Worm (Caenorhabditis elegans) whole organism, L4 larva: ENCODE measurements around the gene set-6.

Experiments used
- D1046.2 ChIP-seq: fragments of 200-800 bp; sonication (Bioruptor generic); IDR thresholded peaks from 2 replicates; pipeline ENCODE4 v1.3.6; 2022; ENCODE audit warnings: missing genetic modification characterization, missing compliant biosample characterization
- F10B5.3 ChIP-seq: sonication (generic microtip); optimal IDR thresholded peaks from 2 replicates; lab custom pipeline; 2016; ENCODE audit warnings: mild to moderate bottlenecking, missing genetic modification characterization, missing compliant biosample characterization
- F26F4.8 ChIP-seq: fragments of 200-800 bp; sonication (Bioruptor generic); conservative IDR thresholded peaks from 2 replicates; pipeline ENCODE4 v1.3.6; 2022; ENCODE audit warnings: missing genetic modification characterization, missing compliant biosample characterization
- F37D6.2 ChIP-seq: sonication (generic microtip); optimal IDR thresholded peaks from 2 replicates; lab custom pipeline; 2016; ENCODE audit warnings: mild to moderate bottlenecking, missing genetic modification characterization, missing compliant biosample characterization
- F49E8.2 ChIP-seq: sonication (generic microtip); optimal IDR thresholded peaks from 2 replicates; lab custom pipeline; 2016; ENCODE audit warnings: missing compliant biosample characterization, mild to moderate bottlenecking, missing genetic modification characterization, borderline replicate concordance
- Y48G9A.11 ChIP-seq: fragments of 200-800 bp; sonication (Bioruptor generic); IDR thresholded peaks from 2 replicates; pipeline ENCODE4 v1.3.6; 2022; ENCODE audit warnings: missing genetic modification reagents, missing genetic modification characterization, missing compliant biosample characterization
- ZK337.2 ChIP-seq: fragments of 200-800 bp; sonication (Bioruptor generic); IDR thresholded peaks from 2 replicates; pipeline ENCODE4 v1.3.6; 2022; ENCODE audit warnings: missing genetic modification reagents, missing genetic modification characterization, missing compliant biosample characterization
- aly-2 ChIP-seq: sonication (generic microtip); optimal IDR thresholded peaks from 2 replicates; lab custom pipeline; 2018; ENCODE audit warnings: missing biosample characterization, missing genetic modification characterization
- ama-1 ChIP-seq: fragments of 150-350 bp; optimal IDR thresholded peaks from 2 replicates; lab custom pipeline; 2014; ENCODE audit warnings: inconsistent platforms, mixed read lengths
- attf-4 ChIP-seq: sonication (generic microtip); optimal IDR thresholded peaks from 3 replicates; lab custom pipeline; 2017; ENCODE audit warnings: missing biosample characterization, missing genetic modification characterization
- ceh-28 ChIP-seq: fragments of 150-350 bp; optimal IDR thresholded peaks from 2 replicates; lab custom pipeline; 2014; ENCODE audit warnings: missing biosample characterization, missing genetic modification reagents, missing genetic modification characterization
- ceh-32 ChIP-seq: sonication (generic microtip); optimal IDR thresholded peaks from 2 replicates; lab custom pipeline; 2016; ENCODE audit warnings: mild to moderate bottlenecking, missing genetic modification characterization, missing compliant biosample characterization; ENCODE audit not compliant: poor library complexity
- ceh-44 ChIP-seq: fragments of 200-800 bp; sonication (Bioruptor generic); IDR thresholded peaks from 2 replicates; pipeline ENCODE4 v1.3.6; 2022; ENCODE audit warnings: missing genetic modification reagents, missing genetic modification characterization, missing compliant biosample characterization
- ces-1 ChIP-seq: fragments of 150-350 bp; sonication (generic microtip); optimal IDR thresholded peaks from 4 replicates; lab custom pipeline; 2014; ENCODE audit warnings: missing biosample characterization, missing genetic modification reagents, missing genetic modification characterization
- ctbp-1 ChIP-seq: fragments of 200-800 bp; sonication (Bioruptor generic); IDR thresholded peaks from 2 replicates; pipeline ENCODE4 v1.3.6; 2022; ENCODE audit warnings: missing genetic modification reagents, missing genetic modification characterization, missing compliant biosample characterization
- daf-16 ChIP-seq, 3 experiments: sonication (generic microtip); optimal IDR thresholded peaks; 2 replicates each; lab custom pipeline; 2016 to 2017; ENCODE audit warnings: missing genetic modification characterization in 3 of 3, missing genetic modification reagents in 3 of 3, mild to moderate bottlenecking in 2 of 3, missing compliant biosample characterization in 2 of 3, missing biosample characterization in 1 of 3, moderate library complexity in 1 of 3
- daf-8 ChIP-seq: fragments of 200-800 bp; sonication (Bioruptor generic); IDR thresholded peaks from 2 replicates; pipeline ENCODE4 v1.3.6; 2022; ENCODE audit warnings: missing genetic modification characterization, missing compliant biosample characterization
- dmd-6 ChIP-seq: fragments of 200-800 bp; sonication (Bioruptor generic); IDR thresholded peaks from 2 replicates; pipeline ENCODE4 v1.3.6; 2022; ENCODE audit warnings: missing genetic modification reagents, missing genetic modification characterization, missing compliant biosample characterization
- dmd-8 ChIP-seq: fragments of 200-800 bp; sonication (Bioruptor generic); IDR thresholded peaks from 2 replicates; pipeline ENCODE4 v1.3.6; 2022; ENCODE audit warnings: missing genetic modification characterization, missing compliant biosample characterization
- dmd-9 ChIP-seq: fragments of 200-800 bp; sonication (Bioruptor generic); IDR thresholded peaks from 2 replicates; pipeline ENCODE4 v1.3.6; 2022; ENCODE audit warnings: missing genetic modification reagents, missing genetic modification characterization, missing compliant biosample characterization
- duxl-1 ChIP-seq: sonication (generic microtip); optimal IDR thresholded peaks from 2 replicates; lab custom pipeline; 2016; ENCODE audit warnings: mild to moderate bottlenecking, missing genetic modification characterization, moderate library complexity, missing compliant biosample characterization; ENCODE audit not compliant: poor library complexity
- fkh-10 ChIP-seq: fragments of 150-350 bp; optimal IDR thresholded peaks from 2 replicates; lab custom pipeline; 2014; ENCODE audit warnings: missing biosample characterization, missing genetic modification reagents, missing genetic modification characterization
- gei-8 ChIP-seq: fragments of 200-800 bp; sonication (Bioruptor generic); optimal IDR thresholded peaks from 2 replicates; lab custom pipeline; 2018; ENCODE audit warnings: mild to moderate bottlenecking, missing genetic modification characterization, missing compliant biosample characterization
- hmg-1.1 ChIP-seq: fragments of 200-800 bp; sonication (Bioruptor generic); IDR thresholded peaks from 2 replicates; pipeline ENCODE4 v1.3.6; 2022; ENCODE audit warnings: missing genetic modification reagents, missing genetic modification characterization, missing compliant biosample characterization
- jun-1 ChIP-seq: fragments of 150-350 bp; optimal IDR thresholded peaks from 2 replicates; lab custom pipeline; 2014; ENCODE audit warnings: missing biosample characterization, missing genetic modification reagents, missing genetic modification characterization
- lim-7 ChIP-seq: fragments of 200-800 bp; sonication (Bioruptor generic); IDR thresholded peaks from 2 replicates; pipeline ENCODE4 v1.3.6; 2022; ENCODE audit warnings: missing genetic modification characterization, missing compliant biosample characterization
- lin-39 ChIP-seq: fragments of 150-350 bp; optimal IDR thresholded peaks from 2 replicates; lab custom pipeline; 2014; ENCODE audit warnings: missing biosample characterization, missing genetic modification reagents, missing genetic modification characterization
- lsy-2 ChIP-seq, 2 experiments: fragments of 150-350 bp in 1 of 2; sonication (generic microtip) in 1 of 2; optimal IDR thresholded peaks; 2 replicates each; lab custom pipeline; 2014 to 2017; ENCODE audit warnings: missing biosample characterization in 2 of 2, missing genetic modification characterization in 2 of 2
- madf-9 ChIP-seq: fragments of 200-800 bp; sonication (Bioruptor generic); conservative IDR thresholded peaks from 2 replicates; pipeline ENCODE4 v1.3.6; 2022; ENCODE audit warnings: missing genetic modification reagents, missing genetic modification characterization, missing compliant biosample characterization
- mdl-1 ChIP-seq, 2 experiments: fragments of 150-350 bp in 1 of 2; sonication (generic microtip) in 1 of 2; optimal IDR thresholded peaks; 2 replicates each; lab custom pipeline; 2014 to 2017; ENCODE audit warnings: missing biosample characterization in 2 of 2, missing genetic modification characterization in 2 of 2
- mdt-29 ChIP-seq: fragments of 200-800 bp; sonication (Bioruptor generic); IDR thresholded peaks from 2 replicates; pipeline ENCODE4 v1.3.6; 2022; ENCODE audit warnings: missing genetic modification reagents, missing genetic modification characterization, missing compliant biosample characterization
- mes-2 ChIP-seq: sonication (generic microtip); optimal IDR thresholded peaks from 2 replicates; lab custom pipeline; 2016; ENCODE audit warnings: missing genotype, mild to moderate bottlenecking, missing genetic modification characterization, missing compliant biosample characterization; ENCODE audit not compliant: poor library complexity, severe bottlenecking
- nhr-102 ChIP-seq: sonication (generic microtip); optimal IDR thresholded peaks from 2 replicates; lab custom pipeline; 2016; ENCODE audit warnings: mild to moderate bottlenecking, missing genetic modification characterization, moderate library complexity, missing compliant biosample characterization
- nhr-111 ChIP-seq: fragments of 200-800 bp; sonication (Bioruptor generic); optimal IDR thresholded peaks from 2 replicates; lab custom pipeline; 2018; ENCODE audit warnings: mild to moderate bottlenecking, missing genetic modification characterization, missing compliant biosample characterization
- nhr-237 ChIP-seq: sonication (generic microtip); optimal IDR thresholded peaks from 2 replicates; lab custom pipeline; 2017; ENCODE audit warnings: missing biosample characterization, missing genetic modification characterization
- nhr-28 ChIP-seq: fragments of 150-350 bp; optimal IDR thresholded peaks from 2 replicates; lab custom pipeline; 2014; ENCODE audit warnings: missing biosample characterization, missing genetic modification characterization
- nhr-48 ChIP-seq: sonication (generic microtip); optimal IDR thresholded peaks from 2 replicates; lab custom pipeline; 2016; ENCODE audit warnings: mild to moderate bottlenecking, missing genetic modification characterization, missing compliant biosample characterization
- nhr-76 ChIP-seq: fragments of 150-350 bp; optimal IDR thresholded peaks from 2 replicates; lab custom pipeline; 2014; ENCODE audit warnings: missing biosample characterization, missing genetic modification characterization
- pha-4 ChIP-seq, 2 experiments: fragments of 150-350 bp in 1 of 2; fragments of 200-800 bp in 1 of 2; sonication (Bioruptor generic) in 1 of 2; IDR thresholded peaks in 1 of 2; optimal IDR thresholded peaks in 1 of 2; 2 replicates each; pipeline versions ENCODE4 v1.3.6 to Lab custom; 2014 to 2022; ENCODE audit warnings: missing genetic modification characterization in 2 of 2, missing genetic modification reagents in 2 of 2, missing biosample characterization in 1 of 2, missing compliant biosample characterization in 1 of 2
- pqm-1 ChIP-seq: sonication (generic microtip); optimal IDR thresholded peaks from 2 replicates; lab custom pipeline; 2017; ENCODE audit warnings: missing biosample characterization, missing genetic modification characterization
- rbr-2 ChIP-seq: sonication (generic microtip); optimal IDR thresholded peaks from 2 replicates; lab custom pipeline; 2016; ENCODE audit warnings: missing genotype, missing genetic modification characterization, missing compliant biosample characterization
- saeg-2 ChIP-seq: fragments of 200-800 bp; sonication (Bioruptor generic); IDR thresholded peaks from 2 replicates; pipeline ENCODE4 v1.3.6; 2022; ENCODE audit warnings: missing genetic modification reagents, missing genetic modification characterization, missing compliant biosample characterization
- tra-1 ChIP-seq: fragments of 200-800 bp; sonication (Bioruptor generic); IDR thresholded peaks from 2 replicates; pipeline ENCODE4 v1.3.6; 2022; ENCODE audit warnings: missing genetic modification reagents, missing genetic modification characterization, missing compliant biosample characterization
- unc-39 ChIP-seq: sonication (generic microtip); optimal IDR thresholded peaks from 2 replicates; lab custom pipeline; 2017; ENCODE audit warnings: missing biosample characterization, missing genetic modification characterization
- vab-7 ChIP-seq: fragments of 200-800 bp; sonication (Bioruptor generic); IDR thresholded peaks from 2 replicates; pipeline ENCODE4 v1.3.6; 2022; ENCODE audit warnings: missing genetic modification reagents, missing genetic modification characterization, missing compliant biosample characterization
- zag-1 ChIP-seq: fragments of 150-350 bp; optimal IDR thresholded peaks from 2 replicates; lab custom pipeline; 2014; ENCODE audit warnings: missing biosample characterization, missing genetic modification characterization
- zfp-3 ChIP-seq: fragments of 200-800 bp; sonication (Bioruptor generic); conservative IDR thresholded peaks from 2 replicates; pipeline ENCODE4 v1.3.6; 2022; ENCODE audit warnings: missing genetic modification reagents, missing genetic modification characterization, missing compliant biosample characterization
- ztf-11 ChIP-seq: fragments of 150-350 bp; optimal IDR thresholded peaks from 2 replicates; lab custom pipeline; 2014; ENCODE audit warnings: missing biosample characterization, missing genetic modification characterization

The set-6 gene

DNA sequence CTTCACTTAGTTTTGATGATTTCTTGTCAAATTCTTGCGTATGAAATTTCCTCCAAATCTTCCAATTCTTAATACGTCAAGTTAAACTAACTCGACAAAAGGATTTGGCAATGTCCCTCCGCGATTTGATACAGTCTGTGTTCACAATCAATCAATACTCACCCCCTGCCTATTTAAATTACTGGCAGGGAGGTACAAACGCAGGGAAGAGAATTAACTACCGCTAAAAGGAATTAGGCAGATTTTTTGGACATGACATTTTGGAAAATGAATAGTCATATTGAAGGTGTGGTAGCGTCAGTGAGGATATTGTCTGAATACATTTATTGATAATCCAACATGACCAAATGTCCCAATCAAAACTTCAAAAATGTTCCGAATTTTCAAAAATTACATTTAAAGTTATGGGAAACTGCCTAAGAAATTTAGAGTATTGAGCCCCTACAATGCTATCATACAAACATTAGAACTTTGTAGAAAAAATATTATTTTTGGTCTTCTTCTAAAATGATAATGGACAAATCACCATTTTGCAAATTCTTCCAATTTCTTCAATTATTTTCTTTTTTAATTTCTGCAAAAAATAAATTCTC is 37.0 kb downstream of the set-6 start (continued):
- TF ChIP-seq jun-1 (peak; percentile 99), F37D6.2 (tag; lab: Kevin White, UChicago) (peak; percentile 99), ama-1 (no peak), mes-2 (peak; percentile 99), dmd-8 (GFP tag; lab: Robert Waterston, UW) (peak; percentile 72), tra-1 (GFP tag; lab: Robert Waterston, UW) (peak; percentile 95), mdt-29 (GFP tag; lab: Robert Waterston, UW) (peak; percentile 95), ceh-28 (peak; percentile 99), lim-7 (no peak), nhr-28 (tag; lab: Kevin White, UChicago) (peak; percentile 95), madf-9 (GFP tag; lab: Robert Waterston, UW) (peak; percentile 97), fkh-10 (peak; percentile 98), saeg-2 (GFP tag; lab: Robert Waterston, UW) (peak; percentile 95), gei-8 (GFP tag; lab: Kevin White, UChicago) (peak; percentile 88), mdl-1 (tag; optimal IDR thresholded peaks at IDR 0.05; lab: Kevin White, UChicago) (peak; percentile 90 to 92), aly-2 (tag; lab: Kevin White, UChicago) (no peak), lin-39 (tag; lab: Kevin White, UChicago) (peak; percentile 86), nhr-48 (tag; lab: Kevin White, UChicago) (peak; percentile 98), zag-1 (tag; lab: Kevin White, UChicago) (peak; percentile 94), nhr-111 (GFP tag; lab: Kevin White, UChicago) (peak; percentile 36), nhr-102 (tag; lab: Kevin White, UChicago) (peak; percentile 99), ZK337.2 (GFP tag; lab: Robert Waterston, UW) (peak; percentile 83), F49E8.2 (tag; lab: Kevin White, UChicago) (peak; percentile 40), D1046.2 (GFP tag; lab: Robert Waterston, UW) (peak; percentile 89; the same call in 1 of the 2 replicates), pha-4 (GFP tag; IDR thresholded peaks at IDR 0.05; lab: Robert Waterston, UW) (peak; percentile 97), pha-4 (tag; optimal IDR thresholded peaks at IDR 0.05; lab: Kevin White, UChicago) (peak; percentile 78), dmd-6 (GFP tag; lab: Robert Waterston, UW) (peak; percentile 97), ztf-11 (tag; lab: Kevin White, UChicago) (peak; percentile 84), zfp-3 (peak; percentile 94), vab-7 (GFP tag; lab: Robert Waterston, UW) (peak; percentile 87), nhr-76 (tag; lab: Kevin White, UChicago) (peak; percentile 82), Y48G9A.11 (no peak; the same call in 1 of the 2 replicates)

DNA sequence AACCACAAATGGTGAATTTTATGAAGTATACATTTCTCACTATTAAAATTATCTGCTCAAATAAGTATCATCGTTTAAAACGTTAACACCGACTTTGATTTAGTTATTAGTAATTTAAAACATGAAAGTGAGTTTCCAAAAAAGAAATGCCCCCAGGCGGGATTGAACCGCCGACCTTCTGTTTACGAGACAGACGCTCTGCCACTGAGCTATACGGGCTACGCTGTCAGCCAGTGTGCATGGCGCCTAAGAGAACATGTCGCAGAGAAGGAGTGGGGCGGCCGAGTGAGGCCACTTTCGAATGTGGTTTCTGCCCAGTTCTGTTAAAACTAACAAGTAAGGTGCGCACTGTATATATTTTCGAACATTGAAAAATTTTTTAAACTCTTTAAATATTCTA is 39.5 kb downstream of the set-6 start:
- TF ChIP-seq daf-16 (GFP tag; optimal IDR thresholded peaks at IDR 0.05; lab: Kevin White, UChicago) (peak; percentile 55 to 85), daf-16 (tag; optimal IDR thresholded peaks at IDR 0.05; lab: Kevin White, UChicago) (peak; percentile 78), F26F4.8 (peak; percentile 52; the same call in 1 of the 2 replicates), ces-1 (no peak), duxl-1 (tag; lab: Kevin White, UChicago) (peak; percentile 78), F10B5.3 (peak; percentile 61), lsy-2 (tag; optimal IDR thresholded peaks at IDR 0.05; lab: Kevin White, UChicago) (no peak), mdt-29 (GFP tag; lab: Robert Waterston, UW) (no peak; the same call in 1 of the 2 replicates), hmg-1.1 (peak; percentile 92), daf-8 (0 out of 2 replicates have a peak, but pooled peaks have one; percentile 60), nhr-111 (GFP tag; lab: Kevin White, UChicago) (no peak), ceh-44 (GFP tag; lab: Robert Waterston, UW) (0 out of 2 replicates have a peak, but pooled peaks have one; percentile 16), unc-39 (tag; lab: Kevin White, UChicago) (no peak), pha-4 (GFP tag; IDR thresholded peaks at IDR 0.05; lab: Robert Waterston, UW) (peak; percentile 87), pha-4 (tag; optimal IDR thresholded peaks at IDR 0.05; lab: Kevin White, UChicago) (no peak), rbr-2 (tag; lab: Kevin White, UChicago) (peak; percentile 72), pqm-1 (tag; lab: Kevin White, UChicago) (no peak), ZK337.2 (GFP tag; lab: Robert Waterston, UW) (peak; percentile 43; the same call in 1 of the 2 replicates), ceh-32 (no peak), attf-4 (no peak), dmd-9 (GFP tag; lab: Robert Waterston, UW) (peak; percentile 75), ctbp-1 (peak; percentile 74), tra-1 (GFP tag; lab: Robert Waterston, UW) (peak; percentile 72; the same call in 1 of the 2 replicates), nhr-237 (tag; lab: Kevin White, UChicago) (no peak), aly-2 (tag; lab: Kevin White, UChicago) (no peak)
